Worm (Caenorhabditis elegans) whole organism, midembryonic: ENCODE measurements around the gene miga-1.

Experiments used
- T22C8.4 ChIP-seq: fragments of 200-800 bp; sonication (Bioruptor generic); IDR thresholded peaks from 2 replicates; pipeline ENCODE4 v1.3.6; 2022; ENCODE audit warnings: missing genetic modification characterization, missing compliant biosample characterization
- cog-1 ChIP-seq: sonication (generic microtip); optimal IDR thresholded peaks from 2 replicates; lab custom pipeline; 2016; ENCODE audit warnings: missing genetic modification characterization, missing compliant biosample characterization
- flt-1 ChIP-seq: fragments of 200-800 bp; sonication (Bioruptor generic); IDR thresholded peaks from 2 replicates; pipeline ENCODE4 v1.3.6; 2022; ENCODE audit warnings: missing genetic modification characterization, missing compliant biosample characterization
- klf-2 ChIP-seq: fragments of 200-800 bp; sonication (Bioruptor generic); conservative IDR thresholded peaks from 2 replicates; pipeline ENCODE4 v1.3.6; 2022; ENCODE audit warnings: missing genetic modification reagents, missing genetic modification characterization, missing compliant biosample characterization
- med-1 ChIP-seq: sonication (generic microtip); optimal IDR thresholded peaks from 2 replicates; lab custom pipeline; 2017; ENCODE audit warnings: missing genetic modification characterization, mild to moderate bottlenecking, missing compliant biosample characterization, antibody characterized with exemption, missing genetic modification reagents; ENCODE audit not compliant: insufficient read depth
- ref-1 ChIP-seq: fragments of 200-800 bp; sonication (Bioruptor generic); conservative IDR thresholded peaks from 2 replicates; pipeline ENCODE4 v1.3.6; 2022; ENCODE audit warnings: missing genetic modification reagents, missing genetic modification characterization, missing compliant biosample characterization
- tab-1 ChIP-seq: fragments of 200-800 bp; sonication (Bioruptor generic); IDR thresholded peaks from 2 replicates; pipeline ENCODE4 v1.3.6; 2022; ENCODE audit warnings: missing genetic modification characterization, missing compliant biosample characterization
- ztf-23 ChIP-seq: fragments of 200-800 bp; sonication (Bioruptor generic); IDR thresholded peaks from 2 replicates; pipeline ENCODE4 v1.3.6; 2022; ENCODE audit warnings: missing genetic modification reagents, missing genetic modification characterization, missing compliant biosample characterization
- ztf-29 ChIP-seq: fragments of 200-800 bp; sonication (Bioruptor generic); IDR thresholded peaks from 2 replicates; pipeline ENCODE4 v1.3.6; 2022; ENCODE audit warnings: missing genetic modification reagents, missing genetic modification characterization, missing compliant biosample characterization

ce11 chrV:12418292-12418691, 17.6 kb upstream of the miga-1 start, which contains the start of gene C54D10.3:
- no peak for TF ChIP-seq cog-1 (tag; lab: Kevin White, UChicago)
- TF ChIP-seq T22C8.4 (GFP tag; lab: Robert Waterston, UW), result no peak
- no peak for TF ChIP-seq med-1 (GFP tag; lab: Kevin White, UChicago)
- no peak for TF ChIP-seq ref-1 (GFP tag; lab: Robert Waterston, UW)
- no peak for TF ChIP-seq ztf-23
- TF ChIP-seq flt-1 (GFP tag; lab: Robert Waterston, UW), result no peak
- TF ChIP-seq klf-2 (GFP tag; lab: Robert Waterston, UW), result no peak
- TF ChIP-seq ztf-29, result no peak
- no peak for TF ChIP-seq tab-1
